Worm (Caenorhabditis elegans) whole organism, young adult: ENCODE measurements around the gene R04B5.1.

ENCODE experiments used
- B0336.3 ChIP-seq: fragments of 200-800 bp; sonication (Bioruptor generic); IDR thresholded peaks from 2 replicates; pipeline ENCODE4 v1.3.6; 2022; ENCODE audit warnings: missing genetic modification characterization, missing compliant biosample characterization
- C17E4.6 ChIP-seq: fragments of 200-800 bp; sonication (Bioruptor generic); IDR thresholded peaks from 2 replicates; pipeline ENCODE4 v1.3.6; 2022; ENCODE audit warnings: missing genetic modification reagents, missing genetic modification characterization, missing compliant biosample characterization
- F37B4.10 ChIP-seq: fragments of 200-800 bp; sonication (Bioruptor generic); IDR thresholded peaks from 2 replicates; pipeline ENCODE4 v1.3.6; 2022; ENCODE audit warnings: missing genetic modification characterization, missing compliant biosample characterization
- K11D2.4 ChIP-seq: fragments of 200-800 bp; sonication (Bioruptor generic); IDR thresholded peaks from 2 replicates; pipeline ENCODE4 v1.3.6; 2022; ENCODE audit warnings: missing genetic modification reagents, missing genetic modification characterization, missing compliant biosample characterization
- Y53G8AR.9 ChIP-seq: fragments of 200-800 bp; sonication (Bioruptor generic); conservative IDR thresholded peaks from 2 replicates; pipeline ENCODE4 v1.3.6; 2022; ENCODE audit warnings: missing genetic modification reagents, missing genetic modification characterization, missing compliant biosample characterization
- Y67H2A.10 ChIP-seq: fragments of 200-800 bp; sonication (Bioruptor generic); conservative IDR thresholded peaks from 2 replicates; pipeline ENCODE4 v1.3.6; 2022; ENCODE audit warnings: missing genetic modification reagents, missing genetic modification characterization, missing compliant biosample characterization
- attf-3 ChIP-seq: fragments of 200-800 bp; sonication (Bioruptor generic); conservative IDR thresholded peaks from 2 replicates; pipeline ENCODE4 v1.3.6; 2022; ENCODE audit warnings: missing genetic modification reagents, missing genetic modification characterization, missing compliant biosample characterization
- attf-6 ChIP-seq: fragments of 200-800 bp; sonication (Bioruptor generic); IDR thresholded peaks from 2 replicates; pipeline ENCODE4 v1.3.6; 2022; ENCODE audit warnings: missing genetic modification reagents, missing genetic modification characterization, missing compliant biosample characterization
- bed-1 ChIP-seq: fragments of 200-800 bp; sonication (Bioruptor generic); IDR thresholded peaks from 2 replicates; pipeline ENCODE4 v1.3.6; 2022; ENCODE audit warnings: missing genetic modification reagents, missing genetic modification characterization, missing compliant biosample characterization
- bed-2 ChIP-seq: fragments of 200-800 bp; sonication (Bioruptor generic); IDR thresholded peaks from 2 replicates; pipeline ENCODE4 v1.3.6; 2022; ENCODE audit warnings: missing genetic modification reagents, missing genetic modification characterization, missing compliant biosample characterization
- cebp-1 ChIP-seq, 2 experiments: fragments of 200-800 bp in 1 of 2; sonication (Bioruptor generic) in 1 of 2; sonication (generic microtip) in 1 of 2; IDR thresholded peaks in 1 of 2; optimal IDR thresholded peaks in 1 of 2; 2 replicates each; pipeline versions ENCODE4 v1.3.6 to Lab custom; 2017 to 2022; ENCODE audit warnings: missing compliant biosample characterization in 2 of 2, missing genetic modification characterization in 2 of 2, mild to moderate bottlenecking in 1 of 2, missing genetic modification reagents in 1 of 2, moderate library complexity in 1 of 2
- ceh-27 ChIP-seq: fragments of 200-800 bp; sonication (Bioruptor generic); optimal IDR thresholded peaks from 2 replicates; lab custom pipeline; 2018; ENCODE audit warnings: mild to moderate bottlenecking, missing genetic modification characterization, moderate library complexity, missing compliant biosample characterization
- ceh-91 ChIP-seq: fragments of 200-800 bp; sonication (Bioruptor generic); IDR thresholded peaks from 2 replicates; pipeline ENCODE4 v1.3.6; 2022; ENCODE audit warnings: missing genetic modification reagents, missing genetic modification characterization, missing compliant biosample characterization
- die-1 ChIP-seq: sonication (generic microtip); optimal IDR thresholded peaks from 2 replicates; lab custom pipeline; 2016; ENCODE audit warnings: missing genotype, mild to moderate bottlenecking, missing genetic modification characterization, missing compliant biosample characterization
- egl-18 ChIP-seq: fragments of 200-800 bp; sonication (Bioruptor generic); IDR thresholded peaks from 2 replicates; pipeline ENCODE4 v1.3.6; 2022; ENCODE audit warnings: missing genetic modification reagents, missing genetic modification characterization, missing compliant biosample characterization
- gei-17 ChIP-seq: fragments of 200-800 bp; sonication (Bioruptor generic); optimal IDR thresholded peaks from 2 replicates; lab custom pipeline; 2018; ENCODE audit warnings: mild to moderate bottlenecking, missing genetic modification characterization, missing compliant biosample characterization
- hlh-26 ChIP-seq: fragments of 200-800 bp; sonication (Bioruptor generic); conservative IDR thresholded peaks from 2 replicates; pipeline ENCODE4 v1.3.6; 2022; ENCODE audit warnings: missing genetic modification reagents, missing genetic modification characterization, missing compliant biosample characterization
- hmg-1.2 ChIP-seq: fragments of 200-800 bp; sonication (Bioruptor generic); IDR thresholded peaks from 2 replicates; pipeline ENCODE4 v1.3.6; 2022; ENCODE audit warnings: missing genetic modification reagents, missing genetic modification characterization, missing compliant biosample characterization
- hmg-20 ChIP-seq: fragments of 200-800 bp; sonication (Bioruptor generic); IDR thresholded peaks from 2 replicates; pipeline ENCODE4 v1.3.6; 2022; ENCODE audit warnings: missing genetic modification reagents, missing genetic modification characterization, missing compliant biosample characterization
- lin-26 ChIP-seq: fragments of 200-800 bp; sonication (Bioruptor generic); IDR thresholded peaks from 2 replicates; pipeline ENCODE4 v1.3.6; 2022; ENCODE audit warnings: missing genetic modification reagents, missing genetic modification characterization, missing compliant biosample characterization
- lin-35 ChIP-seq, 3 experiments: fragments of 150-350 bp in 2 of 3; sonication (generic microtip) in 1 of 3; optimal IDR thresholded peaks; 2 replicates each; lab custom pipeline; 2014 to 2018; ENCODE audit warnings: missing biosample characterization in 3 of 3, missing genetic modification characterization in 3 of 3, missing genetic modification reagents in 3 of 3
- lin-40 ChIP-seq: sonication (generic microtip); optimal IDR thresholded peaks from 2 replicates; lab custom pipeline; 2016; ENCODE audit warnings: missing genetic modification characterization, mild to moderate bottlenecking, missing compliant biosample characterization, missing genotype, missing genetic modification reagents
- lsl-1 ChIP-seq: fragments of 200-800 bp; sonication (Bioruptor generic); optimal IDR thresholded peaks from 2 replicates; lab custom pipeline; 2018; ENCODE audit warnings: mild to moderate bottlenecking, missing genetic modification characterization, moderate library complexity, missing compliant biosample characterization
- madf-6 ChIP-seq: fragments of 200-800 bp; sonication (Bioruptor generic); IDR thresholded peaks from 2 replicates; pipeline ENCODE4 v1.3.6; 2022; ENCODE audit warnings: missing genetic modification reagents, missing genetic modification characterization, missing compliant biosample characterization
- mcd-1 ChIP-seq: fragments of 200-800 bp; sonication (Bioruptor generic); IDR thresholded peaks from 2 replicates; pipeline ENCODE4 v1.3.6; 2022; ENCODE audit warnings: missing genetic modification reagents, missing genetic modification characterization, missing compliant biosample characterization
- nfya-1 ChIP-seq: sonication (generic microtip); optimal IDR thresholded peaks from 2 replicates; lab custom pipeline; 2017; ENCODE audit warnings: antibody characterized with exemption, missing compliant biosample characterization, missing genetic modification characterization, borderline replicate concordance; ENCODE audit not compliant: insufficient read depth
- nfyb-1 ChIP-seq: fragments of 200-800 bp; sonication (Bioruptor generic); IDR thresholded peaks from 2 replicates; pipeline ENCODE4 v1.3.6; 2022; ENCODE audit warnings: missing genetic modification reagents, missing genetic modification characterization, missing compliant biosample characterization
- rcor-1 ChIP-seq: fragments of 200-800 bp; sonication (Bioruptor generic); IDR thresholded peaks from 2 replicates; pipeline ENCODE4 v1.3.6; 2022; ENCODE audit warnings: missing genetic modification reagents, missing genetic modification characterization, missing compliant biosample characterization
- rec-8 ChIP-seq, 2 experiments: sonication (generic microtip); optimal IDR thresholded peaks; 2 replicates each; lab custom pipeline; 2016; ENCODE audit warnings: mild to moderate bottlenecking in 2 of 2, missing genetic modification characterization in 2 of 2, missing genetic modification reagents in 2 of 2, missing genotype in 2 of 2, missing biosample characterization in 1 of 2, missing compliant biosample characterization in 1 of 2, moderate library complexity in 1 of 2
- sdz-38 ChIP-seq: sonication (generic microtip); optimal IDR thresholded peaks from 2 replicates; lab custom pipeline; 2016; ENCODE audit warnings: missing genotype, missing genetic modification characterization, missing compliant biosample characterization
- snpc-1.1 ChIP-seq: sonication (generic microtip); optimal IDR thresholded peaks from 2 replicates; lab custom pipeline; 2017; ENCODE audit warnings: missing genetic modification characterization, mild to moderate bottlenecking, missing compliant biosample characterization, antibody characterized with exemption, moderate library complexity, missing genotype, missing genetic modification reagents; ENCODE audit not compliant: insufficient read depth
- snpc-1.3 ChIP-seq: sonication (generic microtip); optimal IDR thresholded peaks from 2 replicates; lab custom pipeline; 2017; ENCODE audit warnings: missing genetic modification characterization, mild to moderate bottlenecking, missing compliant biosample characterization, antibody characterized with exemption, moderate library complexity, missing genotype, missing genetic modification reagents; ENCODE audit not compliant: insufficient read depth
- snpc-3.4 ChIP-seq: sonication (generic microtip); optimal IDR thresholded peaks from 2 replicates; lab custom pipeline; 2017; ENCODE audit warnings: missing genetic modification characterization, mild to moderate bottlenecking, missing compliant biosample characterization, antibody characterized with exemption, moderate library complexity, missing genotype, missing genetic modification reagents
- tlf-1 ChIP-seq: fragments of 200-800 bp; sonication (Bioruptor generic); optimal IDR thresholded peaks from 2 replicates; lab custom pipeline; 2018; ENCODE audit warnings: mild to moderate bottlenecking, missing genetic modification characterization, missing compliant biosample characterization
- unc-130 ChIP-seq: sonication (generic microtip); optimal IDR thresholded peaks from 2 replicates; lab custom pipeline; 2016; ENCODE audit warnings: missing genetic modification reagents, missing genetic modification characterization, missing compliant biosample characterization
- unc-62 ChIP-seq: fragments of 150-350 bp; optimal IDR thresholded peaks from 2 replicates; lab custom pipeline; 2014; ENCODE audit warnings: missing biosample characterization, missing genetic modification reagents, missing genetic modification characterization
- zfh-2 ChIP-seq: fragments of 200-800 bp; sonication (Bioruptor generic); conservative IDR thresholded peaks from 2 replicates; pipeline ENCODE4 v1.3.6; 2022; ENCODE audit warnings: missing genetic modification reagents, missing genetic modification characterization, missing compliant biosample characterization
- ztf-18 ChIP-seq: sonication (generic microtip); optimal IDR thresholded peaks from 2 replicates; lab custom pipeline; 2016; ENCODE audit warnings: missing genotype, mild to moderate bottlenecking, missing genetic modification characterization, missing compliant biosample characterization
- ztf-25 ChIP-seq: fragments of 200-800 bp; sonication (Bioruptor generic); IDR thresholded peaks from 2 replicates; pipeline ENCODE4 v1.3.6; 2022; ENCODE audit warnings: missing genetic modification reagents, missing genetic modification characterization, missing compliant biosample characterization
- ztf-26 ChIP-seq: sonication (generic microtip); optimal IDR thresholded peaks from 2 replicates; lab custom pipeline; 2017; ENCODE audit warnings: missing genetic modification characterization, missing compliant biosample characterization
- ztf-28 ChIP-seq: fragments of 200-800 bp; sonication (Bioruptor generic); IDR thresholded peaks from 2 replicates; pipeline ENCODE4 v1.3.6; 2022; ENCODE audit warnings: missing genetic modification reagents, missing genetic modification characterization, missing compliant biosample characterization

The R04B5.1 gene

ce11 chrV:10122670-10123069, 44.5 kb upstream of the R04B5.1 start, which contains the start of gene srxa-19:
Gene srxa-19, minus strand, starts transcription at chrV:10122770.
- TF ChIP-seq K11D2.4 (GFP tag; lab: Robert Waterston, UW) (no peak), ztf-26 (tag; lab: Kevin White, UChicago) (no peak), mcd-1 (GFP tag; lab: Robert Waterston, UW) (no peak), ceh-27 (GFP tag; lab: Kevin White, UChicago) (no peak), lin-35 (GFP tag; optimal IDR thresholded peaks at IDR 0.05; lab: Kevin White, UChicago) (no peak), bed-2 (GFP tag; lab: Robert Waterston, UW) (no peak), nfya-1 (tag; lab: Kevin White, UChicago) (no peak)

- no peak for TF ChIP-seq sdz-38 (tag; lab: Kevin White, UChicago)
- TF ChIP-seq die-1 (tag; lab: Kevin White, UChicago), result no peak
- TF ChIP-seq lsl-1 (GFP tag; lab: Kevin White, UChicago), result no peak
- no peak for TF ChIP-seq C17E4.6 (GFP tag; lab: Robert Waterston, UW)
- no peak for TF ChIP-seq tlf-1 (GFP tag; lab: Kevin White, UChicago)
- TF ChIP-seq snpc-1.1 (tag; lab: Kevin White, UChicago), result no peak
- TF ChIP-seq ztf-25 (GFP tag; lab: Robert Waterston, UW), result no peak
- TF ChIP-seq ceh-91, result no peak
- no peak for TF ChIP-seq ztf-28
- no peak for TF ChIP-seq snpc-3.4 (tag; lab: Kevin White, UChicago)
- TF ChIP-seq K11D2.4 (GFP tag; lab: Robert Waterston, UW), result no peak
- no peak for TF ChIP-seq cebp-1 (GFP tag; IDR thresholded peaks at IDR 0.05; lab: Robert Waterston, UW)
- TF ChIP-seq cebp-1 (tag; optimal IDR thresholded peaks at IDR 0.05; lab: Kevin White, UChicago), result no peak
- no peak for TF ChIP-seq nfyb-1 (GFP tag; lab: Robert Waterston, UW)
- TF ChIP-seq F37B4.10 (GFP tag; lab: Robert Waterston, UW), result no peak
- no peak for TF ChIP-seq Y67H2A.10 (GFP tag; lab: Robert Waterston, UW)
- TF ChIP-seq B0336.3 (GFP tag; lab: Robert Waterston, UW), result no peak
- no peak for TF ChIP-seq rec-8 (tag; optimal IDR thresholded peaks at IDR 0.05; lab: Kevin White, UChicago)
- no peak for TF ChIP-seq lin-26 (GFP tag; lab: Robert Waterston, UW)
- TF ChIP-seq ztf-18 (tag; lab: Kevin White, UChicago), result no peak
- no peak for TF ChIP-seq bed-1
- TF ChIP-seq, all 124 proteins: peak for 0
These were observed 42.8 kb upstream of the R04B5.1 start, which contains the start of gene srxa-18 for ce11 chrV:10120898-10121297. Gene srxa-18, minus strand, starts transcription at chrV:10120997.

- TF ChIP-seq egl-18 (GFP tag; lab: Robert Waterston, UW), result no peak
- TF ChIP-seq die-1 (tag; lab: Kevin White, UChicago), result no peak
- TF ChIP-seq madf-6 (GFP tag; lab: Robert Waterston, UW), result no peak
- TF ChIP-seq Y53G8AR.9 (GFP tag; lab: Robert Waterston, UW), result no peak
- no peak for TF ChIP-seq attf-6
- TF ChIP-seq rcor-1, result no peak
These were observed 39.3 kb upstream of the R04B5.1 start, which contains the start of gene C08B6.5 for ce11 chrV:10117465-10117864. Gene C08B6.5, plus strand, starts transcription at chrV:10117765.

ce11 chrV:10114329-10114728, 36.2 kb upstream of the R04B5.1 start, which contains the start of gene cht-5:
Gene cht-5, plus strand, starts transcription at chrV:10114629.
- TF ChIP-seq zfh-2 (GFP tag; lab: Robert Waterston, UW) (no peak), attf-3 (GFP tag; lab: Robert Waterston, UW) (no peak), gei-17 (GFP tag; lab: Kevin White, UChicago) (no peak), unc-130 (no peak), ztf-28 (no peak), lsl-1 (GFP tag; lab: Kevin White, UChicago) (no peak), lin-40 (tag; lab: Kevin White, UChicago) (no peak), unc-62 (GFP tag; lab: Kevin White, UChicago) (no peak), snpc-1.3 (tag; lab: Kevin White, UChicago) (no peak), ztf-26 (tag; lab: Kevin White, UChicago) (no peak), hlh-26 (GFP tag; lab: Robert Waterston, UW) (no peak), mcd-1 (GFP tag; lab: Robert Waterston, UW) (no peak), B0336.3 (GFP tag; lab: Robert Waterston, UW) (no peak), hmg-20 (GFP tag; lab: Robert Waterston, UW) (no peak), hmg-1.2 (GFP tag; lab: Robert Waterston, UW) (no peak)
